Worm (Caenorhabditis elegans) whole organism, L4/young adult: ENCODE data around the gene moc-5.

Experiments
- W03F9.2 ChIP-seq: fragments of 150-350 bp; optimal IDR thresholded peaks from 2 replicates; lab custom pipeline; 2014; ENCODE audit warnings: missing biosample characterization, missing genetic modification characterization
- dao-5 ChIP-seq: sonication (generic microtip); optimal IDR thresholded peaks from 2 replicates; lab custom pipeline; 2016; ENCODE audit warnings: missing genotype, missing genetic modification characterization, moderate library complexity, missing compliant biosample characterization
- him-1 ChIP-seq: sonication (generic microtip); optimal IDR thresholded peaks from 2 replicates; lab custom pipeline; 2016; ENCODE audit warnings: missing genotype, missing genetic modification reagents, missing genetic modification characterization, missing compliant biosample characterization

The moc-5 gene

ce11 chrX:9540464-9540863, 25.3 kb downstream of the moc-5 start:
- TF ChIP-seq W03F9.2 (tag; lab: Kevin White, UChicago) (no peak), dao-5 (no peak), him-1 (tag; lab: Kevin White, UChicago) (no peak)

ce11 chrX:9539294-9540030, 26.3 kb downstream of the moc-5 start, which contains the start of gene nuc-1:
Gene nuc-1, plus strand, starts transcription at chrX:9539905.
- no peak for TF ChIP-seq him-1 (tag; lab: Kevin White, UChicago)
- no peak for TF ChIP-seq W03F9.2 (tag; lab: Kevin White, UChicago)
- no peak for TF ChIP-seq dao-5

ce11 chrX:9537538-9538172, 28.1 kb downstream of the moc-5 start:
- TF ChIP-seq him-1 (tag; lab: Kevin White, UChicago) (no peak), dao-5 (no peak), W03F9.2 (tag; lab: Kevin White, UChicago) (no peak)

DNA sequence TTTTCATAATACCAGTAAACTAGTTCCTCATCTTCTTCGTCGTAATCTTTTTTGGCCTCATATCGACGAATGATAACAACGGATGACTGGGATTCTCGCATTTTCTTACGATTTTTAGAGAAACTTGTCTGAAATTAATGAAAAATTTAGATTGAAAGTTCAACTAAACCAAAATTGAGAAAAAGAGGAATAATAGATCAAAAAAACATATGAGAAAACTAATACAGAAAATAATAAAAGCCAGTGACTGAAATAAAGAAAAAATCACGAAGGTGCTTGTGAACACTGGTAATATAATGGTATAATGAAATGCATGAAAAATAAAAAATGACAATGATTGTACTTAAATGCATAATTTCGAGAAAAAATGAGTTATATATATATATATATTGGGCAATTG, 29.1 kb downstream of the moc-5 start, which contains the start of gene C07B5.8:
Gene C07B5.8 (minus strand): TSS at position 101 of the 400 bp plus-strand sequence.
- TF ChIP-seq him-1 (tag; lab: Kevin White, UChicago) (no peak), dao-5 (no peak), W03F9.2 (tag; lab: Kevin White, UChicago) (no peak)

- TF ChIP-seq W03F9.2 (tag; lab: Kevin White, UChicago): no peak
These were observed 29.8 kb downstream of the moc-5 start for ce11 chrX:9536008-9536407.

ce11 chrX:9531640-9532039, 34.1 kb downstream of the moc-5 start:
- TF ChIP-seq W03F9.2 (tag; lab: Kevin White, UChicago) (no peak), him-1 (tag; lab: Kevin White, UChicago) (no peak), dao-5 (no peak)

DNA sequence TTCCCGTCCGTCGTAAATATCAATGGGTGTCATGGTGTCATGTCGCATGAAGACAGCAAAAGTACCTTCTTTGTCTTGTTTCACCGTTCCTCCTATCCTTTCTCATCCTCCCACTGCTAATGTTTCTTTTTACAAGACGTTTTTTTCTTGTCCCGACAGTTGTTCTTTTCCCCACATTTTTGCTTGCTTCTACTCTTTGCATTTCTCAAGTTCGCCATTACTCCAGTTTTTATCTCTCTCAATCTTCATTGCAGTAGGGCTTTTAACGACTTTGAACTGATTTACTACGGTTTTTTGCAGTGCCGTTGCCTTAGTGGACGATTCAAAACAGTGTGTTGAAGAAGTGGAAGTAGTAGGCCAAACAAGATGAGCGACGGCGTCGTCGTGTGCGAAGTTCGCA, 36.4 kb downstream of the moc-5 start, which contains the start of gene C07B5.4:
Gene C07B5.4 (plus strand): TSS at position 301 of the 400 bp plus-strand sequence.
- TF ChIP-seq W03F9.2 (tag; lab: Kevin White, UChicago) (no peak), him-1 (tag; lab: Kevin White, UChicago) (no peak), dao-5 (no peak)

- TF ChIP-seq dao-5 (no peak), W03F9.2 (tag; lab: Kevin White, UChicago) (no peak), him-1 (tag; lab: Kevin White, UChicago) (no peak)
These were observed 37.9 kb downstream of the moc-5 start for ce11 chrX:9527898-9528297.

ce11 chrX:9523118-9523517, 42.7 kb downstream of the moc-5 start, which contains the start of gene C07B5.3:
Gene C07B5.3, minus strand, starts transcription at chrX:9523218.
- TF ChIP-seq dao-5 (no peak), him-1 (tag; lab: Kevin White, UChicago) (no peak), W03F9.2 (tag; lab: Kevin White, UChicago) (no peak)

DNA sequence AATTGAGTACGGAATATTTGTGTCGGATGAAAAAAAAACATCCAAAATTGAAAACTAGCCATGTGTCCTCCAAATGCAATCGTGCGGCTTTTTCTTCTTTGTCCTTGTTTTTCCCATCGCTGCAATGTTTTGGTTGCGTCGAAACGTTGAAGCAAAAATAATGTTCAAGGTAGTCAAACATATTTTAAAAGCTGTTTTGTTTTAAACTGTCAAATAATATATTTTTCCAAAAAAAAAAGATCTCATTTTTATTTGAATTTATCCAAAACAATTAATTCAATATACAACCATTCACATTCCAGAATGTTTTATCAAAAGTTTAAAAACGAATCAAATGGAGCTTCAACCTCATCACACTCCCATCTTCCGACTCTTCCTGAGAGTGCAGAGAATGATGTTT, 47.1 kb downstream of the moc-5 start, which contains the start of gene C07B5.6:
Gene C07B5.6 (plus strand): TSS at position 301 of the 400 bp plus-strand sequence.
- no peak for TF ChIP-seq dao-5
- TF ChIP-seq W03F9.2 (tag; lab: Kevin White, UChicago): no peak
- TF ChIP-seq him-1 (tag; lab: Kevin White, UChicago): no peak

- TF ChIP-seq dao-5 (no peak), him-1 (tag; lab: Kevin White, UChicago) (no peak), W03F9.2 (tag; lab: Kevin White, UChicago) (no peak)
These were observed 48.7 kb downstream of the moc-5 start, which contains the start of gene C07B5.2 for ce11 chrX:9517106-9517505. Gene C07B5.2, minus strand, starts transcription at chrX:9517206.

DNA sequence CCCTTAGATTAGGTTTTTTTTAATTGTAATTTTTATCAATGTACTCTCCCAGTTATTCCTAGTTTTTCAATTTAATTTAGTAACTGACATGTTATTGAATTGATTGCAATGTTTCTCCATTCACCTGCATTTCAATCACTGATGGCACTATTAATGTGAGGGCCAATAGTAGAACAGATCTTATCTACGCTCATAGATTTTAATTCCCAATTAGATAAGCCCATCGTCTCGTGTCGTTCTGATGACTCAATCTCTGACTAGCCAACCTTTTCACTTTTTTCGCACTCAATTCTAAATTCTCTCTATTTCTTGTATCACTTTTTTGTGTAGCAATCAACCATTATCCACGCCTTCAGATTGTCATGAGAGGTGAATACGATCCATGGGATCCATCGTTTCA, 53.3 kb downstream of the moc-5 start:
- TF ChIP-seq dao-5 (no peak), him-1 (tag; lab: Kevin White, UChicago) (no peak), W03F9.2 (tag; lab: Kevin White, UChicago) (no peak)
